Fruit fly (Drosophila melanogaster) whole organism, prepupa: ENCODE data around the gene Cyp309a2.

Experiments used
- Blimp-1 ChIP-seq: fragments of 200-800 bp; sonication (Bioruptor generic); optimal IDR thresholded peaks from 3 replicates; lab custom pipeline; 2017; ENCODE audit warnings: missing biosample characterization, missing genetic modification characterization, mild to moderate bottlenecking, moderate library complexity, missing genetic modification reagents
- CG10631 ChIP-seq: fragments of 200-800 bp; sonication (Bioruptor generic); optimal IDR thresholded peaks from 2 replicates; lab custom pipeline; 2016; ENCODE audit warnings: missing biosample characterization, missing genetic modification characterization
- CG11294 ChIP-seq: fragments of 200-800 bp; sonication (Bioruptor generic); IDR thresholded peaks from 2 replicates; pipeline ENCODE4 v1.3.6; 2022; ENCODE audit warnings: missing biosample characterization, missing genetic modification characterization
- CG11902 ChIP-seq: fragments of 200-800 bp; sonication (Bioruptor generic); optimal IDR thresholded peaks from 3 replicates; lab custom pipeline; 2016; ENCODE audit warnings: missing biosample characterization, missing genetic modification characterization
- CG15336 ChIP-seq: fragments of 200-800 bp; sonication (Bioruptor generic); IDR thresholded peaks from 2 replicates; pipeline ENCODE4 v1.3.6; 2022; ENCODE audit warnings: missing biosample characterization, missing genetic modification characterization
- CG1621 ChIP-seq: fragments of 200-800 bp; sonication (Bioruptor generic); optimal IDR thresholded peaks from 3 replicates; lab custom pipeline; 2018; ENCODE audit warnings: missing biosample characterization, mild to moderate bottlenecking, missing genetic modification characterization
- CG16779 ChIP-seq: fragments of 200-800 bp; sonication (Bioruptor generic); optimal IDR thresholded peaks from 3 replicates; lab custom pipeline; 2017; ENCODE audit warnings: missing biosample characterization, mild to moderate bottlenecking, missing genetic modification characterization
- CG3032 ChIP-seq: fragments of 200-800 bp; optimal IDR thresholded peaks from 2 replicates; lab custom pipeline; 2019; ENCODE audit warnings: missing biosample characterization, mild to moderate bottlenecking, missing genetic modification characterization, moderate library complexity
- CG31627 ChIP-seq: fragments of 200-800 bp; sonication (Bioruptor generic); optimal IDR thresholded peaks from 3 replicates; lab custom pipeline; 2016; ENCODE audit warnings: missing biosample characterization, missing genetic modification characterization
- CG32006 ChIP-seq: fragments of 200-800 bp; sonication (Bioruptor generic); optimal IDR thresholded peaks from 3 replicates; lab custom pipeline; 2017; ENCODE audit warnings: missing biosample characterization, mild to moderate bottlenecking, missing genetic modification characterization
- CG34406 ChIP-seq: fragments of 200-800 bp; sonication (Bioruptor generic); optimal IDR thresholded peaks from 3 replicates; lab custom pipeline; 2016; ENCODE audit warnings: missing biosample characterization, missing genetic modification characterization
- CG3919 ChIP-seq: fragments of 200-800 bp; sonication (Bioruptor generic); optimal IDR thresholded peaks from 3 replicates; lab custom pipeline; 2016; ENCODE audit warnings: missing biosample characterization, missing genetic modification characterization
- CG6163 ChIP-seq: fragments of 200-800 bp; sonication (Bioruptor generic); IDR thresholded peaks from 3 replicates; pipeline ENCODE4 v1.3.6; 2022; ENCODE audit warnings: missing biosample characterization, missing genetic modification characterization
- CG6276 ChIP-seq: fragments of 200-800 bp; sonication (Bioruptor generic); optimal IDR thresholded peaks from 2 replicates; lab custom pipeline; 2017; ENCODE audit warnings: missing biosample characterization, mild to moderate bottlenecking, missing genetic modification characterization
- CG6808 ChIP-seq: fragments of 200-800 bp; sonication (Bioruptor generic); optimal IDR thresholded peaks from 3 replicates; lab custom pipeline; 2017; ENCODE audit warnings: missing biosample characterization, missing genetic modification characterization, mild to moderate bottlenecking, moderate library complexity, missing genetic modification reagents
- CG6854 ChIP-seq: fragments of 200-800 bp; sonication (Bioruptor generic); optimal IDR thresholded peaks from 2 replicates; lab custom pipeline; 2017; ENCODE audit warnings: missing biosample characterization, mild to moderate bottlenecking, missing genetic modification characterization
- CG7368 ChIP-seq: fragments of 200-800 bp; sonication (Bioruptor generic); optimal IDR thresholded peaks from 3 replicates; lab custom pipeline; 2016; ENCODE audit warnings: missing biosample characterization, missing genetic modification characterization
- CG8319 ChIP-seq: fragments of 200-800 bp; sonication (Bioruptor generic); optimal IDR thresholded peaks from 3 replicates; lab custom pipeline; 2016; ENCODE audit warnings: missing biosample characterization, missing genetic modification characterization
- CG9139 ChIP-seq: fragments of 200-800 bp; sonication (Bioruptor generic); optimal IDR thresholded peaks from 3 replicates; lab custom pipeline; 2017; ENCODE audit warnings: missing biosample characterization, mild to moderate bottlenecking, missing genetic modification characterization
- Eip75B ChIP-seq: fragments of 200-800 bp; sonication (Bioruptor generic); optimal IDR thresholded peaks from 3 replicates; lab custom pipeline; 2016; ENCODE audit warnings: missing biosample characterization, missing genetic modification characterization
- Eip93F ChIP-seq: fragments of 200-800 bp; sonication (Bioruptor generic); optimal IDR thresholded peaks from 2 replicates; lab custom pipeline; 2016; ENCODE audit warnings: missing biosample characterization, mild to moderate bottlenecking, missing genetic modification characterization
- Ets96B ChIP-seq: fragments of 200-800 bp; optimal IDR thresholded peaks from 2 replicates; lab custom pipeline; 2019; ENCODE audit warnings: missing biosample characterization, mild to moderate bottlenecking, missing genetic modification characterization, moderate library complexity
- Hr38 ChIP-seq: sonication (Bioruptor generic); optimal IDR thresholded peaks from 2 replicates; lab custom pipeline; 2016; ENCODE audit warnings: missing biosample characterization, missing genetic modification characterization
- Hr39 ChIP-seq: fragments of 200-800 bp; sonication (Bioruptor generic); optimal IDR thresholded peaks from 2 replicates; lab custom pipeline; 2016; ENCODE audit warnings: missing biosample characterization, missing genetic modification characterization
- OdsH ChIP-seq: fragments of 200-800 bp; sonication (Bioruptor generic); optimal IDR thresholded peaks from 3 replicates; lab custom pipeline; 2016; ENCODE audit warnings: missing biosample characterization, missing genetic modification characterization
- Smox ChIP-seq: fragments of 200-800 bp; sonication (Bioruptor generic); optimal IDR thresholded peaks from 3 replicates; lab custom pipeline; 2016; ENCODE audit warnings: missing biosample characterization, missing genetic modification characterization
- Sox102F ChIP-seq: fragments of 200-800 bp; sonication (Bioruptor generic); optimal IDR thresholded peaks from 2 replicates; lab custom pipeline; 2016; ENCODE audit warnings: missing biosample characterization, mild to moderate bottlenecking, missing genetic modification characterization
- Sox14 ChIP-seq: fragments of 200-800 bp; sonication (Bioruptor generic); optimal IDR thresholded peaks from 3 replicates; lab custom pipeline; 2016; ENCODE audit warnings: missing biosample characterization, missing genetic modification characterization
- Sox15 ChIP-seq: fragments of 200-800 bp; sonication (Bioruptor generic); optimal IDR thresholded peaks from 3 replicates; lab custom pipeline; 2016; ENCODE audit warnings: missing biosample characterization, missing genetic modification characterization
- achi ChIP-seq: fragments of 200-800 bp; sonication (Bioruptor generic); optimal IDR thresholded peaks from 3 replicates; lab custom pipeline; 2016; ENCODE audit warnings: missing biosample characterization, missing genetic modification characterization
- acj6 ChIP-seq: fragments of 200-800 bp; sonication (Bioruptor generic); optimal IDR thresholded peaks from 3 replicates; lab custom pipeline; 2016; ENCODE audit warnings: missing biosample characterization, missing genetic modification characterization
- cyc ChIP-seq: fragments of 200-800 bp; sonication (Bioruptor generic); optimal IDR thresholded peaks from 3 replicates; lab custom pipeline; 2016; ENCODE audit warnings: missing biosample characterization, missing genetic modification characterization
- dac ChIP-seq: fragments of 200-800 bp; sonication (Bioruptor generic); optimal IDR thresholded peaks from 2 replicates; lab custom pipeline; 2017; ENCODE audit warnings: missing biosample characterization, mild to moderate bottlenecking, missing genetic modification characterization
- dsx ChIP-seq: fragments of 200-800 bp; optimal IDR thresholded peaks from 3 replicates; lab custom pipeline; 2019; ENCODE audit warnings: missing biosample characterization, mild to moderate bottlenecking, missing genetic modification characterization, moderate library complexity; ENCODE audit not compliant: poor library complexity, severe bottlenecking
- esn ChIP-seq: fragments of 200-800 bp; sonication (Bioruptor generic); optimal IDR thresholded peaks from 2 replicates; lab custom pipeline; 2016; ENCODE audit warnings: missing biosample characterization, mild to moderate bottlenecking, missing genetic modification characterization, moderate library complexity
- fd85E ChIP-seq: fragments of 200-800 bp; sonication (Bioruptor generic); optimal IDR thresholded peaks from 3 replicates; lab custom pipeline; 2016; ENCODE audit warnings: missing biosample characterization, missing genetic modification characterization
- fkh ChIP-seq: fragments of 200-800 bp; sonication (Bioruptor generic); optimal IDR thresholded peaks from 3 replicates; lab custom pipeline; 2017; ENCODE audit warnings: missing biosample characterization, mild to moderate bottlenecking, missing genetic modification characterization, moderate library complexity
- lz ChIP-seq: fragments of 200-800 bp; sonication (Bioruptor generic); optimal IDR thresholded peaks from 3 replicates; lab custom pipeline; 2016; ENCODE audit warnings: missing biosample characterization, missing genetic modification characterization
- net ChIP-seq: fragments of 200-800 bp; sonication (Bioruptor generic); optimal IDR thresholded peaks from 3 replicates; lab custom pipeline; 2016; ENCODE audit warnings: missing biosample characterization, missing genetic modification characterization
- pdm3 ChIP-seq: fragments of 200-800 bp; sonication (Bioruptor generic); optimal IDR thresholded peaks from 3 replicates; lab custom pipeline; 2016; ENCODE audit warnings: missing biosample characterization, missing genetic modification characterization
- salr ChIP-seq, 2 experiments: fragments of 200-800 bp; sonication (Bioruptor generic); optimal IDR thresholded peaks; 3 replicates each; lab custom pipeline; 2016 to 2018; ENCODE audit warnings: missing biosample characterization in 2 of 2, missing genetic modification characterization in 2 of 2, mild to moderate bottlenecking in 1 of 2
- spab ChIP-seq: fragments of 200-800 bp; sonication (Bioruptor generic); optimal IDR thresholded peaks from 2 replicates; lab custom pipeline; 2017; ENCODE audit warnings: missing biosample characterization, mild to moderate bottlenecking, missing genetic modification characterization, missing genetic modification reagents
- topi ChIP-seq: fragments of 200-800 bp; sonication (Bioruptor generic); optimal IDR thresholded peaks from 3 replicates; lab custom pipeline; 2016; ENCODE audit warnings: missing biosample characterization, missing genetic modification characterization
- vri ChIP-seq: fragments of 200-800 bp; sonication (Bioruptor generic); optimal IDR thresholded peaks from 3 replicates; lab custom pipeline; 2016; ENCODE audit warnings: missing biosample characterization, mild to moderate bottlenecking, missing genetic modification characterization

The Cyp309a2 gene

dm6 chr2L:2606725-2607124 lies 33.9 kb upstream of the Cyp309a2 start (continued):
- TF ChIP-seq Smox (GFP tag; lab: Kevin White, UChicago) (peak; percentile 5), OdsH (GFP tag; lab: Kevin White, UChicago) (peak; percentile 13), dac (GFP tag; lab: Kevin White, UChicago) (no peak), CG6854 (GFP tag; lab: Kevin White, UChicago) (no peak), CG34406 (GFP tag; lab: Kevin White, UChicago) (no peak), CG16779 (tag; lab: Kevin White, UChicago) (no peak), CG3032 (tag; lab: Kevin White, UChicago) (no peak), net (no peak), Hr38 (GFP tag; lab: Kevin White, UChicago) (no peak)

DNA sequence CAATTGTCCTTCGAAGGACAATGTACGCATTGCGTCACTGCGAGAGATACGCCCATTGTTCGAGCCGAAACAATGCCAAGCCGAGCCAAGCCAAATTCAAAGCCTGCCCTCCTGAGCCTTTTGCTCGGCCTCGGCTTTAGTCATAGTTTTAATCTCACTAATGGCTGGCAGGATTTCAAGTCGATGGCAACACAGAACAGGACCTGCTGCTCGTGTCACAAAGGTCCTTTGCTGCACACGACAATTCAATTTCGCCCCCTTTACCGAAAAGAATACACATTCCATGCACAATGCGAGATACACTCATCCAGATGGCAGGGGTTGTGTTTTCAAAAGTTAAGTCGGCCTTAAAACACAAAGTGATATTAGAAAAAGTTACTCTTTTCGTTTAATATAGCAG lies 18.7 kb upstream of the Cyp309a2 start, which contains the start of gene CG15394:
CG15394 (plus strand) TSS at position 301 of the 400 bp plus-strand sequence.
- TF ChIP-seq CG34406 (GFP tag; lab: Kevin White, UChicago) (no peak), salr (GFP tag; optimal IDR thresholded peaks at IDR 0.05; lab: Kevin White, UChicago) (no peak), esn (GFP tag; lab: Kevin White, UChicago) (no peak), CG10631 (no peak), acj6 (GFP tag; lab: Kevin White, UChicago) (no peak), topi (no peak), fkh (GFP tag; lab: Kevin White, UChicago) (no peak), CG6854 (GFP tag; lab: Kevin White, UChicago) (no peak), dac (GFP tag; lab: Kevin White, UChicago) (no peak)

dm6 chr2L:2585285-2585684 lies 12.4 kb upstream of the Cyp309a2 start, which contains the start of gene Drp1:
Drp1 (minus strand) TSS chr2L:2585430.
- TF ChIP-seq dac (GFP tag; lab: Kevin White, UChicago) (no peak), CG6276 (GFP tag; lab: Kevin White, UChicago) (no peak), Eip93F (GFP tag; lab: Kevin White, UChicago) (no peak), spab (GFP tag; lab: Kevin White, UChicago) (no peak), CG32006 (GFP tag; lab: Kevin White, UChicago) (no peak), CG3032 (tag; lab: Kevin White, UChicago) (peak; percentile 26), CG11902 (GFP tag; lab: Kevin White, UChicago) (no peak), CG6163 (GFP tag; lab: Robert Waterston, UW) (peak; percentile 36; the same call in 2 of the 3 replicates), Hr39 (GFP tag; lab: Kevin White, UChicago) (peak; percentile 26), OdsH (GFP tag; lab: Kevin White, UChicago) (peak; percentile 6), salr (GFP tag; optimal IDR thresholded peaks at IDR 0.05; lab: Kevin White, UChicago) (no peak), esn (GFP tag; lab: Kevin White, UChicago) (no peak), CG1621 (tag; lab: Kevin White, UChicago) (no peak), CG31627 (peak; percentile 52), CG34406 (GFP tag; lab: Kevin White, UChicago) (no peak), Sox102F (no peak), Smox (GFP tag; lab: Kevin White, UChicago) (no peak), lz (GFP tag; lab: Kevin White, UChicago) (peak; percentile 35), Sox15 (GFP tag; lab: Kevin White, UChicago) (no peak), achi (GFP tag; lab: Kevin White, UChicago) (no peak), CG6808 (GFP tag; lab: Kevin White, UChicago) (no peak), CG6854 (GFP tag; lab: Kevin White, UChicago) (no peak), Ets96B (no peak), Sox14 (no peak), Eip75B (peak; percentile 26), CG8319 (GFP tag; lab: Kevin White, UChicago) (no peak), fd85E (GFP tag; lab: Kevin White, UChicago) (no peak), CG10631 (peak; percentile 3), pdm3 (GFP tag; lab: Kevin White, UChicago) (no peak), fkh (GFP tag; lab: Kevin White, UChicago) (no peak), Blimp-1 (GFP tag; lab: Kevin White, UChicago) (no peak), topi (no peak), dsx (GFP tag; lab: Kevin White, UChicago) (no peak), CG3919 (GFP tag; lab: Kevin White, UChicago) (peak; percentile 31), vri (peak; percentile 8), CG15336 (GFP tag; lab: Robert Waterston, UW) (no peak), CG16779 (tag; lab: Kevin White, UChicago) (no peak), CG9139 (GFP tag; lab: Kevin White, UChicago) (no peak), cyc (GFP tag; lab: Kevin White, UChicago) (peak; percentile 32), CG11294 (GFP tag; lab: Robert Waterston, UW) (no peak), CG7368 (GFP tag; lab: Kevin White, UChicago) (no peak)
